Worm (Caenorhabditis elegans) whole organism, L4 larva: ENCODE measurements around the gene sra-33.

Experiments used
- T20F7.1 ChIP-seq: fragments of 200-800 bp; sonication (Bioruptor generic); optimal IDR thresholded peaks from 2 replicates; lab custom pipeline; 2018; ENCODE audit warnings: mild to moderate bottlenecking, missing genetic modification characterization, missing compliant biosample characterization
- ZK546.5 ChIP-seq, 2 experiments: sonication (generic microtip); optimal IDR thresholded peaks; 2 replicates each; lab custom pipeline; 2017; ENCODE audit warnings: missing biosample characterization in 2 of 2, missing genetic modification characterization in 2 of 2
- ceh-20 ChIP-seq: fragments of 200-800 bp; sonication (Bioruptor generic); IDR thresholded peaks from 2 replicates; pipeline ENCODE4 v1.3.6; 2022; ENCODE audit warnings: missing genetic modification reagents, missing genetic modification characterization, missing compliant biosample characterization
- duxl-1 ChIP-seq: sonication (generic microtip); optimal IDR thresholded peaks from 2 replicates; lab custom pipeline; 2016; ENCODE audit warnings: mild to moderate bottlenecking, missing genetic modification characterization, moderate library complexity, missing compliant biosample characterization; ENCODE audit not compliant: poor library complexity
- dve-1 ChIP-seq: sonication (generic microtip); optimal IDR thresholded peaks from 2 replicates; lab custom pipeline; 2017; ENCODE audit warnings: antibody characterized with exemption, mild to moderate bottlenecking, missing genetic modification characterization, missing compliant biosample characterization; ENCODE audit not compliant: insufficient read depth
- lin-39 ChIP-seq: fragments of 150-350 bp; optimal IDR thresholded peaks from 2 replicates; lab custom pipeline; 2014; ENCODE audit warnings: missing biosample characterization, missing genetic modification reagents, missing genetic modification characterization
- mdl-1 ChIP-seq, 2 experiments: fragments of 150-350 bp in 1 of 2; sonication (generic microtip) in 1 of 2; optimal IDR thresholded peaks; 2 replicates each; lab custom pipeline; 2014 to 2017; ENCODE audit warnings: missing biosample characterization in 2 of 2, missing genetic modification characterization in 2 of 2
- nhr-102 ChIP-seq: sonication (generic microtip); optimal IDR thresholded peaks from 2 replicates; lab custom pipeline; 2016; ENCODE audit warnings: mild to moderate bottlenecking, missing genetic modification characterization, moderate library complexity, missing compliant biosample characterization
- nhr-237 ChIP-seq: sonication (generic microtip); optimal IDR thresholded peaks from 2 replicates; lab custom pipeline; 2017; ENCODE audit warnings: missing biosample characterization, missing genetic modification characterization
- pha-4 ChIP-seq, 2 experiments: fragments of 150-350 bp in 1 of 2; fragments of 200-800 bp in 1 of 2; sonication (Bioruptor generic) in 1 of 2; IDR thresholded peaks in 1 of 2; optimal IDR thresholded peaks in 1 of 2; 2 replicates each; pipeline versions ENCODE4 v1.3.6 to Lab custom; 2014 to 2022; ENCODE audit warnings: missing genetic modification characterization in 2 of 2, missing genetic modification reagents in 2 of 2, missing biosample characterization in 1 of 2, missing compliant biosample characterization in 1 of 2
- unc-39 ChIP-seq: sonication (generic microtip); optimal IDR thresholded peaks from 2 replicates; lab custom pipeline; 2017; ENCODE audit warnings: missing biosample characterization, missing genetic modification characterization
- unc-62 ChIP-seq, 3 experiments: fragments of 150-350 bp in 1 of 3; sonication (generic microtip); optimal IDR thresholded peaks in 2 of 3; peaks in 1 of 3; 1 replicate in 1 of 3; 2 replicates in 2 of 3; lab custom pipeline; 2014 to 2017; ENCODE audit warnings: missing biosample characterization in 3 of 3, missing genetic modification characterization in 3 of 3, missing genetic modification reagents in 3 of 3, missing genotype in 1 of 3
- zag-1 ChIP-seq: fragments of 150-350 bp; optimal IDR thresholded peaks from 2 replicates; lab custom pipeline; 2014; ENCODE audit warnings: missing biosample characterization, missing genetic modification characterization

DNA sequence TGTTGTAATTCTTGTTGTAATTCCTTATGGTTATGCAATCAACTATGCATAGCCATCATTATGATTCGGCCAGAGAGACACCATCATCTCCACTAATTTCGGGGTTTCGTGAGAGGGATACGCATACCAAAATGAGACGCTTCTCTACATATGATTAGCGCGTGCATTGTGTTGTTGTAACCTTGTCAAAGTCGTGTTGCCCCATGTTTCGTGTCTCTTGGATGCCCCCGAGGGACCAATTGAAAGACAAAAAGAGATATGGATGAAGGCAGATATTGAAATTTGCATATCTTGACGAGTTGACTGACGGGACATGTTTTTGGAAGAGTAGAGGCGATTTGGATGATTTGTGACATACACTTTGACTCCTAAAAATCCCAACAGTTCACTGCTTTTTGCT, 42.3 kb upstream of the sra-33 start:
- TF ChIP-seq ceh-20 (GFP tag; lab: Robert Waterston, UW) (no peak), lin-39 (tag; lab: Kevin White, UChicago) (no peak), duxl-1 (no peak), ZK546.5 (tag; optimal IDR thresholded peaks at IDR 0.05; lab: Kevin White, UChicago) (no peak), dve-1 (tag; lab: Kevin White, UChicago) (no peak), nhr-102 (tag; lab: Kevin White, UChicago) (no peak), mdl-1 (tag; optimal IDR thresholded peaks at IDR 0.05; lab: Kevin White, UChicago) (no peak), nhr-237 (no peak), T20F7.1 (GFP tag; lab: Kevin White, UChicago) (no peak), pha-4 (GFP tag; IDR thresholded peaks at IDR 0.05; lab: Robert Waterston, UW) (no peak), pha-4 (tag; optimal IDR thresholded peaks at IDR 0.05; lab: Kevin White, UChicago) (no peak), zag-1 (no peak), unc-39 (tag; lab: Kevin White, UChicago) (no peak), unc-62 (GFP tag; optimal IDR thresholded peaks at IDR 0.05 in 1 of 2; lab: Kevin White, UChicago) (no peak), unc-62 (tag; optimal IDR thresholded peaks at IDR 0.05; lab: Kevin White, UChicago) (no peak)
